Worm (Caenorhabditis elegans) whole organism, L2 larva: Measurements from ENCODE around the gene trd-1.

Experiments
- aly-2 ChIP-seq: fragments of 150-350 bp; optimal IDR thresholded peaks from 2 replicates; lab custom pipeline; 2014; ENCODE audit warnings: missing biosample characterization, missing genetic modification characterization
- ama-1 ChIP-seq: fragments of 150-350 bp; optimal IDR thresholded peaks from 2 replicates; lab custom pipeline; 2018; ENCODE audit warnings: inconsistent platforms
- ceh-16 ChIP-seq: fragments of 150-350 bp; optimal IDR thresholded peaks from 2 replicates; lab custom pipeline; 2014; ENCODE audit warnings: missing biosample characterization, missing genetic modification characterization
- gmeb-1 ChIP-seq: fragments of 150-350 bp; optimal IDR thresholded peaks from 2 replicates; lab custom pipeline; 2014; ENCODE audit warnings: missing biosample characterization, missing genetic modification characterization
- lin-13 ChIP-seq: fragments of 150-350 bp; optimal IDR thresholded peaks from 2 replicates; lab custom pipeline; 2014; ENCODE audit warnings: missing biosample characterization, missing genetic modification reagents, missing genetic modification characterization
- mab-5 ChIP-seq: fragments of 150-350 bp; optimal IDR thresholded peaks from 2 replicates; lab custom pipeline; 2014; ENCODE audit warnings: missing biosample characterization, missing genetic modification characterization
- nhr-11 ChIP-seq: fragments of 150-350 bp; optimal IDR thresholded peaks from 2 replicates; lab custom pipeline; 2014; ENCODE audit warnings: missing biosample characterization, missing genetic modification characterization
- nhr-237 ChIP-seq: fragments of 150-350 bp; optimal IDR thresholded peaks from 2 replicates; lab custom pipeline; 2014; ENCODE audit warnings: missing biosample characterization, missing genetic modification characterization
- nhr-25 ChIP-seq: fragments of 150-350 bp; sonication (generic microtip); optimal IDR thresholded peaks from 3 replicates; lab custom pipeline; 2014; ENCODE audit warnings: missing biosample characterization, missing genetic modification characterization
- nhr-77 ChIP-seq: fragments of 150-350 bp; optimal IDR thresholded peaks from 2 replicates; lab custom pipeline; 2014; ENCODE audit warnings: missing biosample characterization, missing genetic modification characterization
- zag-1 ChIP-seq: fragments of 150-350 bp; optimal IDR thresholded peaks from 2 replicates; lab custom pipeline; 2014; ENCODE audit warnings: missing biosample characterization, missing genetic modification characterization
- ztf-11 ChIP-seq: sonication (generic microtip); optimal IDR thresholded peaks from 2 replicates; lab custom pipeline; 2017; ENCODE audit warnings: missing biosample characterization, missing genetic modification characterization

- TF ChIP-seq nhr-77 (tag; lab: Kevin White, UChicago) (no peak), mab-5 (tag; lab: Kevin White, UChicago) (no peak), ztf-11 (tag; lab: Kevin White, UChicago) (no peak), nhr-25 (tag; lab: Kevin White, UChicago) (no peak), ama-1 (lab: Kevin White, UChicago) (no peak), ceh-16 (no peak), nhr-237 (tag; lab: Kevin White, UChicago) (no peak), nhr-11 (no peak), gmeb-1 (tag; lab: Kevin White, UChicago) (peak; percentile 47), zag-1 (tag; lab: Kevin White, UChicago) (no peak), lin-13 (GFP tag; lab: Kevin White, UChicago) (no peak), aly-2 (no peak)
Observed at ce11 chrIII:7381546-7382171, 4.4 kb upstream of the trd-1 start, which contains the start of the genes hmg-4 and T20B12.3.
